Worm (Caenorhabditis elegans): ENCODE measurements around the gene srsx-9.

ce11 chrV:4922024-4922423, 50.8 kb downstream of the srsx-9 start, which contains the start of gene srh-22:
- no peak for TF ChIP-seq dao-5 (tag; optimal IDR thresholded peaks at IDR 0.05)
- TF ChIP-seq W03F9.2 (tag; optimal IDR thresholded peaks at IDR 0.05), result no peak

All from whole organism, L4/young adult.